Worm (Caenorhabditis elegans) whole organism, L2 larva: ENCODE measurements around the gene acs-19.

Experiments used
- F13H6.1 ChIP-seq: sonication (generic microtip); optimal IDR thresholded peaks from 2 replicates; lab custom pipeline; 2016; ENCODE audit warnings: missing genetic modification characterization, missing compliant biosample characterization
- ZK546.5 ChIP-seq: sonication (generic microtip); optimal IDR thresholded peaks from 2 replicates; lab custom pipeline; 2017; ENCODE audit warnings: missing biosample characterization, missing genetic modification characterization
- elt-3 ChIP-seq: sonication (generic microtip); optimal IDR thresholded peaks from 2 replicates; lab custom pipeline; 2017; ENCODE audit warnings: missing biosample characterization, missing genetic modification characterization
- snpc-4 ChIP-seq: fragments of 150-350 bp; optimal IDR thresholded peaks from 2 replicates; lab custom pipeline; 2014; ENCODE audit warnings: missing biosample characterization, missing genetic modification characterization

ce11 chrIII:3876197-3876897 lies 12.1 kb downstream of the acs-19 start:
- TF ChIP-seq elt-3 (tag; lab: Kevin White, UChicago) (no peak), F13H6.1 (tag; lab: Kevin White, UChicago) (no peak), snpc-4 (tag; lab: Kevin White, UChicago) (no peak), ZK546.5 (tag; lab: Kevin White, UChicago) (no peak)
